Worm (Caenorhabditis elegans) whole organism, mixed stage, embryonic: ENCODE results near the gene cyp-13A11.

Source experiments
- blmp-1 ChIP-seq: fragments of 150-350 bp; optimal IDR thresholded peaks from 2 replicates; lab custom pipeline; 2014; ENCODE audit warnings: missing biosample characterization, missing genetic modification characterization
- ces-1 ChIP-seq: fragments of 150-350 bp; optimal IDR thresholded peaks from 2 replicates; lab custom pipeline; 2014; ENCODE audit warnings: missing biosample characterization, missing genetic modification reagents, missing genetic modification characterization
- elt-1 ChIP-seq: sonication (generic microtip); optimal IDR thresholded peaks from 2 replicates; lab custom pipeline; 2017; ENCODE audit warnings: missing genetic modification characterization, mild to moderate bottlenecking, missing compliant biosample characterization, antibody characterized with exemption, moderate library complexity, borderline replicate concordance; ENCODE audit not compliant: insufficient read depth
- lsy-2 ChIP-seq: fragments of 150-350 bp; optimal IDR thresholded peaks from 2 replicates; lab custom pipeline; 2014; ENCODE audit warnings: missing biosample characterization, missing genetic modification characterization
- nhr-237 ChIP-seq: fragments of 150-350 bp; optimal IDR thresholded peaks from 2 replicates; lab custom pipeline; 2014; ENCODE audit warnings: missing biosample characterization, missing genetic modification characterization
- nhr-76 ChIP-seq: sonication (generic microtip); optimal IDR thresholded peaks from 2 replicates; lab custom pipeline; 2017; ENCODE audit warnings: missing biosample characterization, missing genetic modification characterization
- pha-4 ChIP-seq: fragments of 150-350 bp; optimal IDR thresholded peaks from 2 replicates; lab custom pipeline; 2018; ENCODE audit warnings: missing biosample characterization, missing genetic modification reagents, missing genetic modification characterization
- snpc-4 ChIP-seq: fragments of 150-350 bp; optimal IDR thresholded peaks from 2 replicates; lab custom pipeline; 2014; ENCODE audit warnings: missing biosample characterization, missing genetic modification characterization
- ztf-11 ChIP-seq: fragments of 150-350 bp; optimal IDR thresholded peaks from 2 replicates; lab custom pipeline; 2014; ENCODE audit warnings: missing biosample characterization, missing genetic modification characterization

ce11 chrIII:13024281-13024680 is 3.5 kb downstream of the cyp-13A11 start, which contains the start of gene cyp-13A12:
- TF ChIP-seq blmp-1 (tag; lab: Kevin White, UChicago) (no peak), pha-4 (no peak), ztf-11 (tag; lab: Kevin White, UChicago) (no peak), nhr-76 (no peak), nhr-237 (tag; lab: Kevin White, UChicago) (no peak), ces-1 (no peak), lsy-2 (tag; lab: Kevin White, UChicago) (no peak), snpc-4 (tag; lab: Kevin White, UChicago) (no peak), elt-1 (tag; lab: Kevin White, UChicago) (no peak)
